Fruit fly (Drosophila melanogaster): ENCODE measurements around the gene CG2871.

Gene CG2871

DNA sequence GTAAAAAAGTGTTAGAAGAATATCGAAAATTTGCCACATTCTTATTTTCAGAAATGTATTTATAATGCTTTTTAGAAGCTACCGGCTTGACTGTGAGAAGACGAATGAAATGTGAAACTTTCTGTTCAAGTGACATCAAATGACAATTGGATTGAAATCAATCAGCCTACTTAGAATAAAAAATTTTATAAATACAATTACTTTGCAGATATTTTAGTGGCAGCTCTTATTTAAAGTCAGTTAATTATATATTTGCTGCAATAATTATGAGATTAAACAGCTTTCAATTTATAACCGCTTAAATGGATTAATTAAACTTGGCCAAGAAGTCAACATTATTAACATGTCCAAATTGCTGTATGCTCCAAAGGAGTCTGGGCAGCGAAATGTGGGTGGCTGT lies at the start of gene CG2871:
CG2871 (minus strand) TSS at position 101 of the 400 bp plus-strand sequence.
- no peak for TF ChIP-seq CG17801 (GFP tag; optimal IDR thresholded peaks at IDR 0.05; ENCODE audit: partially characterized antibody)

dm6 chrX:4825674-4826073 lies 48.5 kb upstream of the CG2871 start, which contains the start of gene CG12682:
CG12682 (plus strand) TSS chrX:4825974.
- TF ChIP-seq CG17801 (GFP tag; optimal IDR thresholded peaks at IDR 0.05; ENCODE audit: partially characterized antibody): no peak

DNA sequence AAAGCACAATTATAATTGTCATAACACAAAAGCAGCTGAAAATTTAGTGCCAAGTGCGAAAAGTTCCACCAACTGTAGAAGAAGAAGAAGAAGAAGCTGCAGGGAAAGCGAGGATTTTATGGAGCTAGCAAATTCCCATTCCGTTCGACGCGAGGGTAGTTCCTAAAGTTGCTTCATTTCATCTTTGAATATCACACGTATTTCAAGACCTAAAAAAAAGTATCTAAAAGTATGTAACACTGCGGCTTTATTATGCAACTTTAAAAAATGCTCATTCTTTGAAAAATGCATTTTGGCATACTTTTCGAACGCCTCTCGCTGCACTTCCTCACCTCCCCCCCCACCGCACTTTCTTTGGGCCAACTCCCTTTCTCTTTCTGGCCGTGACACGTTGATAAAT lies 30.7 kb upstream of the CG2871 start:
- TF ChIP-seq CG17801 (GFP tag; optimal IDR thresholded peaks at IDR 0.05; ENCODE audit: partially characterized antibody): no peak

dm6 chrX:4804762-4805161 lies 27.6 kb upstream of the CG2871 start, which contains the start of gene CG2861:
CG2861 (minus strand) TSS chrX:4804862.
- no peak for TF ChIP-seq CG17801 (GFP tag; optimal IDR thresholded peaks at IDR 0.05; ENCODE audit: partially characterized antibody)

DNA sequence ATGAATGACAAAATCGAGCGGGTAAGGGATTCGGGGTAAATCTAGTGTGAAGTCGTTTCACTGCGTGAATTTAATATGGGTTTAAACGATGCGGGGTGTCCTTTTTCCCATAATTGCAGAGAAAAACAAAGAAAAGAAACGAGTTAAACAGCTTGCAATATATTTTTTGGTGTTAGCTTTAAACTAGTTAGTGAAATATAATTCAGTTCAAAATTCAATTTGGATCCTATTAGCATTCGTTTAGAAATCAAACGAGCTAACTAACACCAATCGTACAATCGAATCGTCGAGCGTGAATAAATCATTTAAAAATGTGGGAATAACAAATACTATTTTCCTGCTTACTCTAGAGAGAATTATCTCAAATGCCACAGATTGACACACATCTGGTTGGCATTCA lies 6.6 kb upstream of the CG2871 start, which contains the start of gene CG6978:
CG6978 (plus strand) TSS at position 301 of the 400 bp plus-strand sequence.
- TF ChIP-seq CG17801 (GFP tag; optimal IDR thresholded peaks at IDR 0.05; ENCODE audit: partially characterized antibody): no peak

- no peak for TF ChIP-seq CG17801 (GFP tag; optimal IDR thresholded peaks at IDR 0.05; ENCODE audit: partially characterized antibody)
Measured at dm6 chrX:4782689-4783088, 5.5 kb upstream of the CG2871 start, which contains the start of gene CG15471. CG15471 (minus strand) TSS chrX:4782789.

DNA sequence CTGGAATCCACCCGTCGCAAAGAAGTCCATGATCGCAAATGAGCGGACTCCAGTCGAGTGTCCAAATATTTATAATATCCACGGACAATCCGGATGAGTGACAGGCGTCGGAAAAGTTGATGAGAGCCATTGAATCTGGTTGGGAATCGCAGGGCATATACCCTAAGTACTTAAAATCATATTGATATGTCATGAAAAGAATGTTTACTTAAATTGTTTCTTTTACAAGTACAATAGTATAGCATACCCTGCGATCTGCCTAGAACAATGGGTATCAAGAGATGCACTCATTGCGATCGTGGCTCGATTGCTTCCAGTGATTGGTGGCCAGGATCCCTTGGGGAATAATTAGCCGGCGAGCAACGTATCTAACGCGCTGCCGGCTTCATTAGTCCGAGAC lies 5.7 kb downstream of the CG2871 start, which contains the start of gene Klf15:
Klf15 (minus strand) TSS at position 101 of the 400 bp plus-strand sequence.
- no peak for TF ChIP-seq CG17801 (GFP tag; optimal IDR thresholded peaks at IDR 0.05; ENCODE audit: partially characterized antibody)

dm6 chrX:4770037-4770436 lies 7.1 kb downstream of the CG2871 start, which contains the start of gene CG15472:
CG15472 (minus strand) TSS chrX:4770137.
- no peak for TF ChIP-seq CG17801 (GFP tag; optimal IDR thresholded peaks at IDR 0.05; ENCODE audit: partially characterized antibody)

DNA sequence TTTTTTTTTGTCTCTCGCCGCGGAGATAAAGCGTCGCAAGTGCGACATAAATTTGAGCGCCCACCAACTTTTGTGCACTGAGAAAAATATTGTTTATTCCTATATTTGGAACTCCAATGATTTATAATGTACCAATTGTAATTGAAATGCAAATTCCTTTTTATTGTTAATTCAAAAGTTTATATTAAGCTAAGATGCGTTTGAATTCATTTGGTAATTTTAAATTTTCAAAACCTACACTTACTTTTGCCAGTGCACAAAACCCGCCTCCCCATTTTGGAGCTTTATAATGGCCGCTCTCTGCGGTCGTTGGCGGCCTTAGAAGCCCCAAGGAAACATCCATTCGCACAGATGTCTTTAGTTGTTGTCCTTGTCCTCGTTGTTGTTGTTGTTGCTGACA lies 14.9 kb downstream of the CG2871 start:
- no peak for TF ChIP-seq CG17801 (GFP tag; optimal IDR thresholded peaks at IDR 0.05; ENCODE audit: partially characterized antibody)
